Fruit fly (Drosophila melanogaster) S2 (cell line): ENCODE measurements around the gene Abi.

Experiments
- CG8478 ChIP-seq: fragments of >200 bp; optimal IDR thresholded peaks from 2 replicates; lab custom pipeline; 2018
- CTCF ChIP-seq, 2 experiments: fragments of >200 bp; optimal IDR thresholded peaks; 2 replicates each; lab custom pipeline; 2018

- no peak for TF ChIP-seq CG8478 (lab: Kevin White, UChicago)
- TF ChIP-seq CTCF (optimal IDR thresholded peaks at IDR 0.05; lab: Kevin White, UChicago), result no peak
These were observed 34.1 kb downstream of the Abi start for dm6 chr3R:14088157-14088556.
